Fruit fly (Drosophila melanogaster): ENCODE results near the gene spg.

- no peak for TF ChIP-seq CTCF (optimal IDR thresholded peaks at IDR 0.05)
- no peak for TF ChIP-seq CG8478 (optimal IDR thresholded peaks at IDR 0.05)
Observed at dm6 chr3R:28875345-28875744, 30.3 kb downstream of the spg start, which contains the start of gene Nepl18.

All from S2 (cell line).